Worm (Caenorhabditis elegans) whole organism, late embryonic: ENCODE measurements around the gene fipr-16.

Experiments
- ceh-24 ChIP-seq: sonication (generic microtip); optimal IDR thresholded peaks from 2 replicates; lab custom pipeline; 2016; ENCODE audit warnings: mild to moderate bottlenecking, missing genetic modification characterization, missing compliant biosample characterization
- ceh-9 ChIP-seq: sonication (generic microtip); optimal IDR thresholded peaks from 2 replicates; lab custom pipeline; 2016; ENCODE audit warnings: mild to moderate bottlenecking, missing genetic modification characterization, inconsistent platforms, missing compliant biosample characterization
- che-1 ChIP-seq: sonication (generic microtip); optimal IDR thresholded peaks from 2 replicates; lab custom pipeline; 2016; ENCODE audit warnings: mild to moderate bottlenecking, missing genetic modification characterization, missing compliant biosample characterization
- nfya-1 ChIP-seq: sonication (generic microtip); optimal IDR thresholded peaks from 2 replicates; lab custom pipeline; 2017; ENCODE audit warnings: missing genetic modification characterization, mild to moderate bottlenecking, missing compliant biosample characterization, antibody characterized with exemption, moderate library complexity
- npax-4 ChIP-seq: sonication (generic microtip); optimal IDR thresholded peaks from 2 replicates; lab custom pipeline; 2016; ENCODE audit warnings: missing genetic modification characterization, missing compliant biosample characterization
- pha-4 ChIP-seq: fragments of 150-350 bp; optimal IDR thresholded peaks from 2 replicates; lab custom pipeline; 2018; ENCODE audit warnings: missing biosample characterization, missing genetic modification reagents, missing genetic modification characterization
- ttx-3 ChIP-seq: sonication (generic microtip); optimal IDR thresholded peaks from 2 replicates; lab custom pipeline; 2016; ENCODE audit warnings: missing genetic modification reagents, missing genetic modification characterization, missing compliant biosample characterization
- unc-3 ChIP-seq, 2 experiments: fragments of 200-800 bp in 1 of 2; sonication (Bioruptor generic) in 1 of 2; sonication (generic microtip) in 1 of 2; conservative IDR thresholded peaks in 1 of 2; optimal IDR thresholded peaks in 1 of 2; 2 replicates each; pipeline versions ENCODE4 v1.3.6 to Lab custom; 2016 to 2022; ENCODE audit warnings: missing compliant biosample characterization in 2 of 2, missing genetic modification characterization in 2 of 2, missing genetic modification reagents in 1 of 2
- unc-86 ChIP-seq: sonication (generic microtip); optimal IDR thresholded peaks from 2 replicates; lab custom pipeline; 2016; ENCODE audit warnings: missing genetic modification characterization, missing compliant biosample characterization

- TF ChIP-seq ceh-24 (tag; lab: Kevin White, UChicago) (no peak), ttx-3 (tag; lab: Kevin White, UChicago) (no peak), ceh-9 (tag; lab: Kevin White, UChicago) (no peak), npax-4 (tag; lab: Kevin White, UChicago) (no peak), unc-86 (no peak), unc-3 (GFP tag; conservative IDR thresholded peaks at IDR 0.05; lab: Robert Waterston, UW) (no peak), unc-3 (tag; optimal IDR thresholded peaks at IDR 0.05; lab: Kevin White, UChicago) (no peak), nfya-1 (tag; lab: Kevin White, UChicago) (no peak), che-1 (tag; lab: Kevin White, UChicago) (no peak), pha-4 (tag; lab: Kevin White, UChicago) (no peak)
Observed at ce11 chrIII:8589195-8589594, 1.6 kb downstream of the fipr-16 start, which contains the start of gene fip-3.
